Worm (Caenorhabditis elegans) whole organism, L4 larva: Measurements from ENCODE around the gene srb-13.

Experiments
- ceh-82 ChIP-seq: sonication (generic microtip); optimal IDR thresholded peaks from 2 replicates; lab custom pipeline; 2017; ENCODE audit warnings: missing biosample characterization, missing genetic modification characterization
- dpl-1 ChIP-seq: fragments of 150-350 bp; optimal IDR thresholded peaks from 2 replicates; lab custom pipeline; 2014; ENCODE audit warnings: missing biosample characterization, missing genetic modification reagents, missing genetic modification characterization
- jun-1 ChIP-seq: fragments of 150-350 bp; optimal IDR thresholded peaks from 2 replicates; lab custom pipeline; 2014; ENCODE audit warnings: missing biosample characterization, missing genetic modification reagents, missing genetic modification characterization
- lir-3 ChIP-seq: sonication (generic microtip); optimal IDR thresholded peaks from 2 replicates; lab custom pipeline; 2016; ENCODE audit warnings: mild to moderate bottlenecking, missing genetic modification characterization, missing compliant biosample characterization
- skn-1 ChIP-seq: fragments of 150-350 bp; optimal IDR thresholded peaks from 2 replicates; lab custom pipeline; 2014; ENCODE audit warnings: missing biosample characterization, missing genetic modification characterization
- snpc-4 ChIP-seq: fragments of 150-350 bp; optimal IDR thresholded peaks from 2 replicates; lab custom pipeline; 2014; ENCODE audit warnings: missing biosample characterization, missing genetic modification characterization

ce11 chrII:5156983-5157382, 442 bp downstream of the srb-13 start, which contains the start of gene msp-45:
- no peak for TF ChIP-seq ceh-82 (tag; lab: Kevin White, UChicago)
- TF ChIP-seq snpc-4 (tag; lab: Kevin White, UChicago), result no peak
- no peak for TF ChIP-seq skn-1 (tag; lab: Kevin White, UChicago)
- TF ChIP-seq dpl-1 (GFP tag; lab: Kevin White, UChicago), result no peak
- no peak for TF ChIP-seq lir-3 (tag; lab: Kevin White, UChicago)
- TF ChIP-seq jun-1 (tag; lab: Kevin White, UChicago), result no peak
